Fruit fly (Drosophila melanogaster): Measurements from ENCODE around the gene CG11357.
A peak's percentile ranks its signal among the peaks of the same experiment; 100 is the strongest.

The CG11357 gene

dm6 chr3L:4543034-4543806 is 1.4 kb downstream of the CG11357 start (continued):
- TF ChIP-seq ems (GFP tag; optimal IDR thresholded peaks at IDR 0.05) (peak; percentile 34), al (GFP tag; IDR thresholded peaks at IDR 0.05) (peak; percentile 51; the same call in 1 of the 2 replicates), sens-2 (GFP tag; IDR thresholded peaks at IDR 0.05) (no peak), bbx (GFP tag; IDR thresholded peaks at IDR 0.05; ENCODE audit: partially characterized antibody) (0 out of 2 replicates have a peak, but pooled peaks have one; percentile 11), ara (GFP tag; IDR thresholded peaks at IDR 0.05) (peak; percentile 48; the same call in 1 of the 2 replicates), ftz-f1 (GFP tag; optimal IDR thresholded peaks at IDR 0.05) (peak; percentile 97), Oli (tag; optimal IDR thresholded peaks at IDR 0.05) (peak; percentile 1), CG31224 (GFP tag; IDR thresholded peaks at IDR 0.05) (peak; percentile 72), CG1603 (tag; optimal IDR thresholded peaks at IDR 0.05) (peak; percentile 6), CG4424 (GFP tag; optimal IDR thresholded peaks at IDR 0.05) (peak; percentile 5), CG18262 (tag; optimal IDR thresholded peaks at IDR 0.05) (no peak), CG1529 (GFP tag; optimal IDR thresholded peaks at IDR 0.05) (no peak), bcd (GFP tag; optimal IDR thresholded peaks at IDR 0.05) (peak; percentile 15), E2f1 (GFP tag; IDR thresholded peaks at IDR 0.05) (0 out of 2 replicates have a peak, but pooled peaks have one; percentile 21), CG1832 (GFP tag; optimal IDR thresholded peaks at IDR 0.05) (peak; percentile 80), jing (GFP tag; optimal IDR thresholded peaks at IDR 0.05) (no peak), dpn (GFP tag; optimal IDR thresholded peaks at IDR 0.05) (peak; percentile 40 to 55), Pdp1 (GFP tag; optimal IDR thresholded peaks at IDR 0.05) (peak; percentile 16 to 47), CG10321 (GFP tag; IDR thresholded peaks at IDR 0.05) (peak; percentile 36; the same call in 1 of the 2 replicates), seq (GFP tag; IDR thresholded peaks at IDR 0.05) (0 out of 2 replicates have a peak, but pooled peaks have one; percentile 37), Med (GFP tag) (peak; percentile 96), lilli (GFP tag; optimal IDR thresholded peaks at IDR 0.05) (peak; percentile 68), CG12659 (GFP tag; optimal IDR thresholded peaks at IDR 0.05) (peak; percentile 14), Dbx (GFP tag; IDR thresholded peaks at IDR 0.05) (peak; percentile 71; the same call in 1 of the 3 replicates), Sry-δ (GFP tag; optimal IDR thresholded peaks at IDR 0.05) (peak; percentile 10), MBD-R2 (GFP tag; IDR thresholded peaks at IDR 0.05) (no peak; the same call in 1 of the 2 replicates), vfl (GFP tag; optimal IDR thresholded peaks at IDR 0.05) (peak; percentile 51), CG12219 (GFP tag; optimal IDR thresholded peaks at IDR 0.05) (no peak), HmgD (GFP tag; optimal IDR thresholded peaks at IDR 0.05) (peak; percentile 25), sisA (GFP tag; IDR thresholded peaks at IDR 0.05) (peak; percentile 40; the same call in 1 of the 2 replicates), CG1024 (GFP tag; IDR thresholded peaks at IDR 0.05) (peak; percentile 55; the same call in 1 of the 2 replicates), prd (optimal IDR thresholded peaks at IDR 0.05) (no peak), prd (GFP tag; IDR thresholded peaks at IDR 0.05) (peak; percentile 69), CG6791 (GFP tag; IDR thresholded peaks at IDR 0.05; ENCODE audit: partially characterized antibody) (0 out of 3 replicates have a peak, but pooled peaks have one; percentile 11), repo (GFP tag; optimal IDR thresholded peaks at IDR 0.05) (no peak), Chrac-16 (GFP tag; optimal IDR thresholded peaks at IDR 0.05) (peak; percentile 29), CG31388 (GFP tag; optimal IDR thresholded peaks at IDR 0.05) (no peak), az2 (GFP tag; optimal IDR thresholded peaks at IDR 0.05) (no peak), Fer1 (GFP tag; optimal IDR thresholded peaks at IDR 0.05) (peak; percentile 41), corto (GFP tag; optimal IDR thresholded peaks at IDR 0.05) (peak; percentile 26), vvl (GFP tag; IDR thresholded peaks at IDR 0.05) (peak; percentile 54; the same call in 1 of the 2 replicates), da (GFP tag; optimal IDR thresholded peaks at IDR 0.05) (peak; percentile 58), maf-S (GFP tag; optimal IDR thresholded peaks at IDR 0.05) (peak; percentile 35), CG6175 (GFP tag; IDR thresholded peaks at IDR 0.05) (no peak; the same call in 2 of the 3 replicates), CG9437 (GFP tag; optimal IDR thresholded peaks at IDR 0.05) (no peak), sqz (GFP tag; optimal IDR thresholded peaks at IDR 0.05) (peak; percentile 95), CG11695 (GFP tag; IDR thresholded peaks at IDR 0.05) (no peak), CG13296 (GFP tag; optimal IDR thresholded peaks at IDR 0.05) (no peak), CG32772 (GFP tag; IDR thresholded peaks at IDR 0.05) (peak; percentile 70)

Measured in whole organism, embryonic.